Fruit fly (Drosophila melanogaster): ENCODE measurements around the gene CG45116.

CG45116 gene

dm6 chr3L:22737732-22738611, 38.7 kb downstream of the CG45116 start, which contains the start of gene CG11241 (continued):
- TF ChIP-seq sug (tag; optimal IDR thresholded peaks at IDR 0.05) (peak; percentile 100), CG34376 (GFP tag; optimal IDR thresholded peaks at IDR 0.05) (peak; percentile 24), HmgZ (tag; optimal IDR thresholded peaks at IDR 0.05) (peak; percentile 15), CG6254 (GFP tag; optimal IDR thresholded peaks at IDR 0.05) (no peak), Awh (GFP tag; IDR thresholded peaks at IDR 0.05) (no peak), YL-1 (GFP tag; optimal IDR thresholded peaks at IDR 0.05) (no peak), Hey (tag; optimal IDR thresholded peaks at IDR 0.05) (peak; percentile 72), CG7786 (GFP tag; optimal IDR thresholded peaks at IDR 0.05) (no peak), Side (GFP tag; optimal IDR thresholded peaks at IDR 0.05) (no peak), da (GFP tag; optimal IDR thresholded peaks at IDR 0.05) (no peak), Atf6 (GFP tag; IDR thresholded peaks at IDR 0.05) (no peak), Tbp (GFP tag; optimal IDR thresholded peaks at IDR 0.05) (no peak), CG18764 (GFP tag; optimal IDR thresholded peaks at IDR 0.05) (no peak), CG42726 (GFP tag; IDR thresholded peaks at IDR 0.05; ENCODE audit: partially characterized antibody) (no peak), Lhr (GFP tag; optimal IDR thresholded peaks at IDR 0.05) (no peak), slou (GFP tag; optimal IDR thresholded peaks at IDR 0.05) (no peak), CTCF (GFP tag; optimal IDR thresholded peaks at IDR 0.05) (no peak), D (optimal IDR thresholded peaks at IDR 0.05) (no peak), D (GFP tag; optimal IDR thresholded peaks at IDR 0.05) (no peak), nerfin-2 (GFP tag; IDR thresholded peaks at IDR 0.05; ENCODE audit: partially characterized antibody) (no peak), schlank (tag; optimal IDR thresholded peaks at IDR 0.05) (no peak), tio (GFP tag; optimal IDR thresholded peaks at IDR 0.05) (no peak), CG4617 (GFP tag; optimal IDR thresholded peaks at IDR 0.05; ENCODE audit: borderline replicate concordance) (no peak), ind (GFP tag; optimal IDR thresholded peaks at IDR 0.05) (no peak), CG30020 (tag; optimal IDR thresholded peaks at IDR 0.05) (no peak), stwl (tag; optimal IDR thresholded peaks at IDR 0.05) (no peak), h (optimal IDR thresholded peaks at IDR 0.05) (no peak), Xrp1 (GFP tag; IDR thresholded peaks at IDR 0.05) (no peak), HmgD (GFP tag; optimal IDR thresholded peaks at IDR 0.05) (no peak), ranshi (GFP tag; IDR thresholded peaks at IDR 0.05) (no peak), CG8290 (GFP tag; optimal IDR thresholded peaks at IDR 0.05) (no peak), CG8290 (tag; optimal IDR thresholded peaks at IDR 0.05) (peak in 1 of 2 experiments; percentile 1), Myb (GFP tag; optimal IDR thresholded peaks at IDR 0.05) (no peak), grn (GFP tag; optimal IDR thresholded peaks at IDR 0.05) (peak; percentile 45), TFAM (GFP tag; optimal IDR thresholded peaks at IDR 0.05) (no peak), az2 (GFP tag; optimal IDR thresholded peaks at IDR 0.05) (no peak), CG6765 (GFP tag; optimal IDR thresholded peaks at IDR 0.05) (no peak), CG15479 (GFP tag; optimal IDR thresholded peaks at IDR 0.05) (peak; percentile 32), exex (tag; optimal IDR thresholded peaks at IDR 0.05) (peak; percentile 22), CG10431 (GFP tag; optimal IDR thresholded peaks at IDR 0.05) (no peak), stc (GFP tag; IDR thresholded peaks at IDR 0.05) (no peak), Vsx1 (GFP tag; optimal IDR thresholded peaks at IDR 0.05) (no peak), Med (GFP tag) (peak; percentile 64), disco-r (GFP tag; optimal IDR thresholded peaks at IDR 0.05) (no peak), CG2712 (tag; optimal IDR thresholded peaks at IDR 0.05) (no peak), CG14965 (GFP tag; optimal IDR thresholded peaks at IDR 0.05; ENCODE audit: borderline replicate concordance) (no peak), abd-A (tag; optimal IDR thresholded peaks at IDR 0.05) (no peak), CG8388 (GFP tag; optimal IDR thresholded peaks at IDR 0.05) (no peak), CG3995 (GFP tag; optimal IDR thresholded peaks at IDR 0.05) (peak; percentile 51), CG32772 (GFP tag; IDR thresholded peaks at IDR 0.05) (no peak), corto (GFP tag; optimal IDR thresholded peaks at IDR 0.05) (no peak)
